Fruit fly (Drosophila melanogaster): Measurements from ENCODE around the gene Dhpr.

Dhpr gene

dm6 chr3L:9134349-9134748 is at the start of gene Dhpr, which contains the start of gene bol:
Gene Dhpr (plus strand): TSS chr3L:9134560.
Gene bol (minus strand): TSS chr3L:9134405.
- TF ChIP-seq CG7368 (GFP tag; optimal IDR thresholded peaks at IDR 0.05) (no peak), CG15336 (GFP tag; IDR thresholded peaks at IDR 0.05) (peak; percentile 34; the same call in 1 of the 2 replicates), CG6163 (GFP tag; IDR thresholded peaks at IDR 0.05) (0 out of 3 replicates have a peak, but pooled peaks have one; percentile 27), CG9139 (GFP tag; optimal IDR thresholded peaks at IDR 0.05) (no peak), CG8319 (GFP tag; optimal IDR thresholded peaks at IDR 0.05) (no peak), CG10631 (GFP tag; optimal IDR thresholded peaks at IDR 0.05) (no peak), Blimp-1 (GFP tag; optimal IDR thresholded peaks at IDR 0.05) (no peak), fkh (GFP tag; optimal IDR thresholded peaks at IDR 0.05) (peak; percentile 68), svp (GFP tag) (peak; percentile 55), Eip75B (GFP tag; optimal IDR thresholded peaks at IDR 0.05) (peak; percentile 42), pdm3 (GFP tag; optimal IDR thresholded peaks at IDR 0.05) (no peak), topi (GFP tag; optimal IDR thresholded peaks at IDR 0.05) (no peak), Eip78C (GFP tag) (peak; percentile 29), spab (GFP tag; optimal IDR thresholded peaks at IDR 0.05) (no peak), CG34406 (GFP tag; optimal IDR thresholded peaks at IDR 0.05) (no peak), Sox14 (GFP tag; optimal IDR thresholded peaks at IDR 0.05) (peak; percentile 3)

DNA sequence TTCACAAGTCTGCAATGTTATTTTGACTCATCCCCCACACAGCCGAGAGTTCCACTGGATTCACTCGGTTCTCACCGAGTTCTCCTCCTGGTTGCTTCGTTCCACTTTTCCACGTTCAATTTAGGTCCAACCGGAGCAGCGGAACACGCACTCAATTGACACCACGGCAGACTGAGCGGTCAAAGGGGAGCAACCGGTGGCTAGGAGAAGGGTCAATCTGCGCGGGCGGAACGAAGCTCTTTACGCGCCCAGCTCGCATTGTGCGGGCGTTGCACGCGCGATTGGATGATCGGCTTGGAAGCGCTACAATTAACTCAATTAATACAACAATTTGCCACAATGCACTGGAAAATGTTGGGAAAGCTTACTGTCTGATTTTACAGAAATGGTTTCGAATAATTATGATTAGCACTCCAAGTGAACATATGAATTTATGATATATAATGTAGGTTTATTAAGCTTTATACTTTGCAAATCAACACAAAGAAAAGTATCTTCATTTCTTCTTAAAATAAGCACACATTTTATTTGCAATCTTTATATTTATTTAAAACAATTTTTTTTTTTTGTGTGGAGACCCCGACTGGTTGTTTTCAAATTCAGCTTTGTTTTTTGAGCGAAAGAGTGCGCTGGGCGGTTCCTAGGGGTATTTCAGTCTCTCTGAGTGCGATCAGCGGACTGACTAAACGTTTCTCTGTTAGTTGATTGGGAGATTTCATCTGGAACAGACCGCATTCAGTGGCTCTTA is 41.8 kb upstream of the Dhpr start, which contains the start of gene CG32032:
TSS of gene CG32032 (plus strand) at position 698 of the 748 bp plus-strand sequence.
- no peak for TF ChIP-seq Sox14 (GFP tag; optimal IDR thresholded peaks at IDR 0.05)
- no peak for TF ChIP-seq CG31627 (GFP tag; optimal IDR thresholded peaks at IDR 0.05)
- TF ChIP-seq esn (GFP tag; optimal IDR thresholded peaks at IDR 0.05), result no peak
- no peak for TF ChIP-seq fkh (GFP tag; optimal IDR thresholded peaks at IDR 0.05)
- TF ChIP-seq OdsH (GFP tag; optimal IDR thresholded peaks at IDR 0.05), result no peak
- TF ChIP-seq Ets21C (GFP tag; optimal IDR thresholded peaks at IDR 0.05), result no peak
- TF ChIP-seq cyc (GFP tag; optimal IDR thresholded peaks at IDR 0.05), result no peak
- TF ChIP-seq Hr39 (GFP tag; optimal IDR thresholded peaks at IDR 0.05), result no peak
- TF ChIP-seq CG10669 (GFP tag; optimal IDR thresholded peaks at IDR 0.05), result no peak
- TF ChIP-seq spab (GFP tag; optimal IDR thresholded peaks at IDR 0.05), result no peak
- TF ChIP-seq svp (GFP tag), result peak; percentile 67
- TF ChIP-seq eg (GFP tag; IDR thresholded peaks at IDR 0.05), result peak; percentile 59; the same call in 1 of the 3 replicates
- peak; percentile 34 for TF ChIP-seq acj6 (GFP tag; optimal IDR thresholded peaks at IDR 0.05)
- no peak for TF ChIP-seq Blimp-1 (GFP tag; optimal IDR thresholded peaks at IDR 0.05)
- TF ChIP-seq Smox (GFP tag; optimal IDR thresholded peaks at IDR 0.05), result peak; percentile 34
- TF ChIP-seq CG34406 (GFP tag; optimal IDR thresholded peaks at IDR 0.05), result peak; percentile 9
- peak; percentile 64 for TF ChIP-seq CG32006 (GFP tag; optimal IDR thresholded peaks at IDR 0.05)
- no peak for TF ChIP-seq Hr38 (GFP tag; optimal IDR thresholded peaks at IDR 0.05)
- TF ChIP-seq CG6792 (GFP tag; optimal IDR thresholded peaks at IDR 0.05), result peak; percentile 13
- no peak for TF ChIP-seq topi (GFP tag; optimal IDR thresholded peaks at IDR 0.05)
- TF ChIP-seq CG15336 (GFP tag; IDR thresholded peaks at IDR 0.05), result 0 out of 2 replicates have a peak, but pooled peaks have one; percentile 31
- TF ChIP-seq salr (GFP tag; optimal IDR thresholded peaks at IDR 0.05), result no peak
- no peak for TF ChIP-seq lz (GFP tag; optimal IDR thresholded peaks at IDR 0.05)
- no peak for TF ChIP-seq Gug (GFP tag; IDR thresholded peaks at IDR 0.05)
- peak; percentile 31 for TF ChIP-seq CG10631 (GFP tag; optimal IDR thresholded peaks at IDR 0.05)
- 0 out of 3 replicates have a peak, but pooled peaks have one; percentile 32 for TF ChIP-seq CG6163 (GFP tag; IDR thresholded peaks at IDR 0.05)
- TF ChIP-seq Hr4 (GFP tag; optimal IDR thresholded peaks at IDR 0.05), result no peak
- TF ChIP-seq CG3032 (tag; optimal IDR thresholded peaks at IDR 0.05), result no peak
- TF ChIP-seq CG8319 (GFP tag; optimal IDR thresholded peaks at IDR 0.05), result peak; percentile 75
- TF ChIP-seq CG6808 (GFP tag; optimal IDR thresholded peaks at IDR 0.05), result peak; percentile 11
- no peak for TF ChIP-seq Lpt (GFP tag; optimal IDR thresholded peaks at IDR 0.05)
- TF ChIP-seq dsx (GFP tag; optimal IDR thresholded peaks at IDR 0.05; ENCODE audit: poor library complexity, severe bottlenecking), result no peak
- TF ChIP-seq CG1621 (tag; optimal IDR thresholded peaks at IDR 0.05), result no peak
- peak; percentile 25 for TF ChIP-seq CG3919 (GFP tag; optimal IDR thresholded peaks at IDR 0.05)
- TF ChIP-seq CG8632 (GFP tag; optimal IDR thresholded peaks at IDR 0.05), result peak; percentile 18
- no peak for TF ChIP-seq ss (GFP tag; optimal IDR thresholded peaks at IDR 0.05)
- TF ChIP-seq pdm3 (GFP tag; optimal IDR thresholded peaks at IDR 0.05), result peak; percentile 9
- TF ChIP-seq Eip78C (GFP tag), result no peak
- no peak for TF ChIP-seq Ets96B (tag; optimal IDR thresholded peaks at IDR 0.05)
- no peak for TF ChIP-seq fd85E (GFP tag; optimal IDR thresholded peaks at IDR 0.05)
- TF ChIP-seq CG8119 (GFP tag; IDR thresholded peaks at IDR 0.05), result peak; percentile 51; the same call in 1 of the 3 replicates
- TF ChIP-seq Sox102F (GFP tag; optimal IDR thresholded peaks at IDR 0.05), result no peak
- no peak for TF ChIP-seq CG7368 (GFP tag; optimal IDR thresholded peaks at IDR 0.05)
- TF ChIP-seq achi (GFP tag; optimal IDR thresholded peaks at IDR 0.05), result no peak
